Fruit fly (Drosophila melanogaster): ENCODE data around the gene CG11843.

DNA sequence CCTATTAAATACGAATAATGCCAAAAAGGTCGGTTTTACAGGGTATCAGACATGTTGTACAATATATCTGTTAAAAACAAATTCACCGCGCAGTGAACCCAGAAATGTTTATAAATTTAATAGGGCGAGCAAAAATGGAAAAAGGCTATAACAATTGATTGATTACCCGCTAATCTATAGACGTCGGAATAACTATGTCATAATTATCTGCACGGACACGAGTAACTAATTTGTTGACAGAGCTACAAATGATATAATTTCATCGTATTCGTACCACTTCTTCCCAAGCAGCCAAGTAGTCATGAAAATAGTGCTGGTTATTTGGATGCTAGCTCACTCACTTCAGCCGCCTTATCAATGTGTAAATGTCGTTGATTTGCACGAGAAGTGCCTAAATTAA lies 29.5 kb upstream of the CG11843 start, which contains the start of gene CG14518:
- no peak for TF ChIP-seq CG11762 (GFP tag; optimal IDR thresholded peaks at IDR 0.05; ENCODE audit: insufficient read depth)
- TF ChIP-seq Blimp-1 (GFP tag; optimal IDR thresholded peaks at IDR 0.05), result no peak
- no peak for TF ChIP-seq Hr38 (GFP tag; optimal IDR thresholded peaks at IDR 0.05)
- TF ChIP-seq eg (GFP tag; IDR thresholded peaks at IDR 0.05), result no peak
- no peak for TF ChIP-seq OdsH (GFP tag; optimal IDR thresholded peaks at IDR 0.05)
- TF ChIP-seq Eip75B (GFP tag; optimal IDR thresholded peaks at IDR 0.05), result no peak
- no peak for TF ChIP-seq pdm3 (GFP tag; optimal IDR thresholded peaks at IDR 0.05)
- no peak for TF ChIP-seq CG7368 (GFP tag; optimal IDR thresholded peaks at IDR 0.05)
- no peak for TF ChIP-seq svp (GFP tag)
- TF ChIP-seq Hr4 (GFP tag; optimal IDR thresholded peaks at IDR 0.05), result no peak
- TF ChIP-seq CG6163 (GFP tag; IDR thresholded peaks at IDR 0.05), result no peak
- TF ChIP-seq CG34406 (GFP tag; optimal IDR thresholded peaks at IDR 0.05), result no peak
- no peak for TF ChIP-seq salr (GFP tag; optimal IDR thresholded peaks at IDR 0.05)
- no peak for TF ChIP-seq achi (GFP tag; optimal IDR thresholded peaks at IDR 0.05)
